Fruit fly (Drosophila melanogaster) Kc167 (cell line): ENCODE results near the gene CG31886.

Source experiments
- insv ChIP-seq: fragments of >200 bp; optimal IDR thresholded peaks from 3 replicates; lab custom pipeline; 2018; ENCODE audit warnings: missing external identifiers
- psq ChIP-seq: fragments of >200 bp; optimal IDR thresholded peaks from 2 replicates; lab custom pipeline; 2017; ENCODE audit warnings: missing external identifiers

- TF ChIP-seq psq (lab: Kevin White, UChicago) (no peak), insv (no peak)
Measured at dm6 chr2L:8984614-8985318, 25.9 kb upstream of the CG31886 start, which contains the start of gene CG13101.
